Fruit fly (Drosophila melanogaster) S2 (cell line): ENCODE data around the gene SerRS-m.

ENCODE experiments used
- CG8478 ChIP-seq: fragments of >200 bp; optimal IDR thresholded peaks from 2 replicates; lab custom pipeline; 2018
- CTCF ChIP-seq, 2 experiments: fragments of >200 bp; optimal IDR thresholded peaks; 2 replicates each; lab custom pipeline; 2018

DNA sequence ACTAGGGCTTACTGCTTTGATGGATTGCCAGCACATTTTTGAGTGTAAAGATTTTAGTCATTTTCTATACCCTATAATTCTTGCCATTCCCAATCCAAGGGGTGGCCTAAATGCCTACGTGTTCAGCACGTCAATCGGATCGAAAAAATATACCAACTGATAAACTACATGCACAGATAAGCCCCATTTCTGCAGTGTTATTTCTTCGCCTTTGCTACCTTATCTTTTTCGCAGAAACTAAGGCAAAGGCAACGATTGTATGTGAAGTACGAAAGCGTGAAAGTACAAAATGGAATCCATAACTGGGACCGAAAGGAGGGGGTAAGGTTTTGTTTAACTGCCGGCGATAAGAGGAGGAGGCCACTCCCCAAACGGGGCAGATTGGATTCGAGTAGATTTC is 42.6 kb upstream of the SerRS-m start:
- TF ChIP-seq CG8478 (lab: Kevin White, UChicago) (no peak), CTCF (optimal IDR thresholded peaks at IDR 0.05; lab: Kevin White, UChicago) (no peak)
